Worm (Caenorhabditis elegans) whole organism, early embryonic: ENCODE measurements around the gene T05C12.8.

Experiments
- B0310.2 ChIP-seq: sonication (generic microtip); optimal IDR thresholded peaks from 2 replicates; lab custom pipeline; 2016; ENCODE audit warnings: mild to moderate bottlenecking, missing genetic modification characterization, missing compliant biosample characterization
- F13C5.2 ChIP-seq: sonication (generic microtip); optimal IDR thresholded peaks from 2 replicates; lab custom pipeline; 2017; ENCODE audit warnings: mild to moderate bottlenecking, missing genetic modification characterization, inconsistent platforms, missing compliant biosample characterization
- aly-1 ChIP-seq: sonication (generic microtip); optimal IDR thresholded peaks from 2 replicates; lab custom pipeline; 2016; ENCODE audit warnings: missing genetic modification characterization, missing compliant biosample characterization
- ama-1 ChIP-seq: fragments of 150-350 bp; optimal IDR thresholded peaks from 2 replicates; lab custom pipeline; 2014
- ets-7 ChIP-seq: sonication (generic microtip); optimal IDR thresholded peaks from 2 replicates; lab custom pipeline; 2016; ENCODE audit warnings: missing genotype, missing genetic modification characterization, missing compliant biosample characterization
- hmbx-1 ChIP-seq: sonication (generic microtip); optimal IDR thresholded peaks from 2 replicates; lab custom pipeline; 2016; ENCODE audit warnings: mild to moderate bottlenecking, missing genetic modification characterization, missing compliant biosample characterization
- hmg-4 ChIP-seq: fragments of 200-800 bp; sonication (Bioruptor generic); optimal IDR thresholded peaks from 2 replicates; lab custom pipeline; 2018; ENCODE audit warnings: mild to moderate bottlenecking, missing genetic modification characterization, missing compliant biosample characterization
- hnd-1 ChIP-seq: sonication (generic microtip); optimal IDR thresholded peaks from 2 replicates; lab custom pipeline; 2016; ENCODE audit warnings: missing genetic modification characterization, missing compliant biosample characterization
- pes-1 ChIP-seq: fragments of 200-800 bp; sonication (Bioruptor generic); IDR thresholded peaks from 2 replicates; pipeline ENCODE4 v1.3.6; 2022; ENCODE audit warnings: missing genetic modification reagents, missing genetic modification characterization, missing compliant biosample characterization
- sea-1 ChIP-seq: fragments of 200-800 bp; sonication (Bioruptor generic); conservative IDR thresholded peaks from 2 replicates; pipeline ENCODE4 v1.3.6; 2022; ENCODE audit warnings: missing genetic modification characterization, missing compliant biosample characterization
- tbx-37 ChIP-seq: fragments of 200-800 bp; sonication (Bioruptor generic); conservative IDR thresholded peaks from 2 replicates; pipeline ENCODE4 v1.3.6; 2022; ENCODE audit warnings: missing genetic modification reagents, missing genetic modification characterization, missing compliant biosample characterization
- tra-4 ChIP-seq: sonication (generic microtip); optimal IDR thresholded peaks from 2 replicates; lab custom pipeline; 2017; ENCODE audit warnings: missing genetic modification characterization, missing compliant biosample characterization

DNA sequence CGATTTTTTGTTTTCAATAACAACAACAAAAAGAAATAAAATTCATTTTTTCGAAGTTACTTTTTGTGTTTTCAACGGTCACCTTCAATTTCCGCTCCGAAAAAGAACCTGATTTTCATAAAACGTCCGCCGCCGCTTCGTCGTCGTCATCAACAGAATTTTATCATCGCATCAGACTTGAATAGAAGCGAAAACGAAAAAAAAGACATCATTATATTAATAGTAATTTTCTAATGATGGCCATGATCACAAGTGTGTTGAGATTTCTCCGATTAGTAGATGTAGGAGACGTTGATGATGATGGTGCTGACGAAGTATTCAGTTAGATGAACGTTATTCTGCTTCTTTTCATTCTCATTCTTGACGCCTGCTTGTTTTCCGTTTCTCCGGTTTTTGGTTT is 33.6 kb upstream of the T05C12.8 start:
- TF ChIP-seq sea-1 (GFP tag; lab: Robert Waterston, UW) (no peak), ama-1 (no peak), ets-7 (no peak), B0310.2 (tag; lab: Kevin White, UChicago) (no peak), tra-4 (tag; lab: Kevin White, UChicago) (no peak), tbx-37 (GFP tag; lab: Robert Waterston, UW) (no peak), hnd-1 (tag; lab: Kevin White, UChicago) (no peak), pes-1 (no peak), F13C5.2 (tag; lab: Kevin White, UChicago) (no peak), aly-1 (no peak), hmbx-1 (tag; lab: Kevin White, UChicago) (no peak), hmg-4 (no peak)
